Fruit fly (Drosophila melanogaster): ENCODE measurements around the gene HDAC11.
A peak's percentile ranks its signal among the peaks of the same experiment; 100 is the strongest.

The HDAC11 gene

DNA sequence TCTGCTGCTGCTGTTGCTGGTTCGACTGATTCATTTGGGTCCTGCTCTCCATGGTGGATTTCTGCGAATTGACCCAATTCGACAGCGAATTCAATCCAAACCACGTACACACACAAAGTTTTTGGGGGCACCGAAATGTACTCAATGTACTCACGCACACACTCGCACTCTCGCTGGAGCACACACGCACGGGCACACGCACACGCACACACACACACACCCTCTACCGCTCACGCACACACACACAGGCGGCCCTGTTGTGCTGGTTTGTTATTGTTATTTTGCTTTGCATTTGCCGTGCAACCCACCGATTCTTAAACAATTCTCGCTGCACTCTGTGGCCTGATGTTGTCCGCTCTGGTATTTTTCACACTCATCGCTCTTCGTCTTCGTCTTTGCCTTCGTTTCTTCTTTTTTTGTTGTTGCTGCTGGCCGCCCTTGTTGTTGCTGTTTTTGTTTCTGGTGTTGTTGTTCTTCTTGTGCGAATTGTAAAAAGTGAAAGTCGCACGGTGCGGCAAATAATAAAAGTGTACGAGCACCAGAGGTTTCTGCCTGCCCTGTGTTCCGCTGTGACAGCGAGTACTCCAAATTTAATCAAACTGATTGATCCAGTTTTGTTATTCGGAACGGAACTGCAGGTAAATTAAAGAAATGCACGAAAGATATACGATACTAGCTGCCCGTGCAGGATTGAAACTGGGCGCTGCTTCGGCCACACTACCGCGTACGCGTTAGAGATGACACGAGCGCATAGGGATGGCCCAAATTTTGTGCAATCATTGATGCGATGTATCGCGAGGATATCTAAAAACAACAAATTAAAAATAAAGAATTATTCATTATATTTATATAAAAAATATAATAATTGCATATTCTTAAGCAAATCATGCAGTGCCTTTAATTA is 20.1 kb upstream of the HDAC11 start, which contains the start of gene CG3744 (continued):
- TF ChIP-seq Ravus (GFP tag; IDR thresholded peaks at IDR 0.05) (peak; percentile 75), ac (GFP tag; optimal IDR thresholded peaks at IDR 0.05) (peak; percentile 20), HLH54F (GFP tag; optimal IDR thresholded peaks at IDR 0.05) (peak; percentile 82), CG9817 (tag; optimal IDR thresholded peaks at IDR 0.05) (peak; percentile 95), Med (GFP tag) (peak; percentile 95), CG14050 (GFP tag; IDR thresholded peaks at IDR 0.05) (peak; percentile 86), Sry-δ (GFP tag; optimal IDR thresholded peaks at IDR 0.05) (peak; percentile 92), CkIIα-i1 (GFP tag; IDR thresholded peaks at IDR 0.05) (0 out of 2 replicates have a peak, but pooled peaks have one; percentile 52), CG9932 (GFP tag; IDR thresholded peaks at IDR 0.05) (peak; percentile 99), insv (GFP tag; optimal IDR thresholded peaks at IDR 0.05) (peak in 1 of 2 experiments; percentile 67), CG11504 (tag; optimal IDR thresholded peaks at IDR 0.05) (peak; percentile 88), seq (GFP tag; IDR thresholded peaks at IDR 0.05) (peak; percentile 82), CG7839 (tag; optimal IDR thresholded peaks at IDR 0.05) (peak; percentile 92), Dek (tag; optimal IDR thresholded peaks at IDR 0.05) (peak; percentile 95), nerfin-2 (GFP tag; IDR thresholded peaks at IDR 0.05; ENCODE audit: partially characterized antibody) (peak; percentile 65), CG10543 (GFP tag; optimal IDR thresholded peaks at IDR 0.05) (peak; percentile 93), CG6254 (GFP tag; optimal IDR thresholded peaks at IDR 0.05) (peak; percentile 56), ewg (GFP tag; optimal IDR thresholded peaks at IDR 0.05) (peak; percentile 78), lab (GFP tag; optimal IDR thresholded peaks at IDR 0.05) (peak; percentile 94), rib (GFP tag; IDR thresholded peaks at IDR 0.05) (peak; percentile 90), hkb (optimal IDR thresholded peaks at IDR 0.05) (no peak), hkb (GFP tag; IDR thresholded peaks at IDR 0.05) (peak; percentile 89), CG13775 (GFP tag; optimal IDR thresholded peaks at IDR 0.05) (peak; percentile 89), CG12155 (GFP tag; optimal IDR thresholded peaks at IDR 0.05) (peak; percentile 87), ham (GFP tag; IDR thresholded peaks at IDR 0.05) (peak; percentile 52; the same call in 1 of the 2 replicates), CG1647 (GFP tag; optimal IDR thresholded peaks at IDR 0.05) (peak; percentile 77), CG7786 (GFP tag; optimal IDR thresholded peaks at IDR 0.05) (peak; percentile 73), cg (GFP tag; optimal IDR thresholded peaks at IDR 0.05) (peak; percentile 96), Xrp1 (GFP tag; IDR thresholded peaks at IDR 0.05) (peak; percentile 95), br (optimal IDR thresholded peaks at IDR 0.05) (no peak), stc (GFP tag; IDR thresholded peaks at IDR 0.05) (peak; percentile 85), Eip74EF (GFP tag; optimal IDR thresholded peaks at IDR 0.05) (peak in 1 of 2 experiments; percentile 65), gsb (GFP tag; IDR thresholded peaks at IDR 0.05) (peak; percentile 89), CG7987 (GFP tag; optimal IDR thresholded peaks at IDR 0.05) (peak; percentile 52), CG32772 (GFP tag; IDR thresholded peaks at IDR 0.05) (peak; percentile 93), emc (GFP tag; optimal IDR thresholded peaks at IDR 0.05) (peak; percentile 6), btn (GFP tag; optimal IDR thresholded peaks at IDR 0.05) (no peak), Nf-YA (GFP tag; IDR thresholded peaks at IDR 0.05) (peak; percentile 89), dysf (GFP tag; IDR thresholded peaks at IDR 0.05) (peak; percentile 94), CG7963 (GFP tag; IDR thresholded peaks at IDR 0.05; ENCODE audit: partially characterized antibody) (peak; percentile 93), zen2 (GFP tag; IDR thresholded peaks at IDR 0.05; ENCODE audit: partially characterized antibody) (peak; percentile 93), exex (tag; optimal IDR thresholded peaks at IDR 0.05) (no peak), fd3F (GFP tag; optimal IDR thresholded peaks at IDR 0.05) (peak; percentile 90), Adf1 (GFP tag; IDR thresholded peaks at IDR 0.05) (peak; percentile 79), HLH4C (GFP tag; IDR thresholded peaks at IDR 0.05; ENCODE audit: partially characterized antibody) (peak; percentile 87), sim (GFP tag; IDR thresholded peaks at IDR 0.05) (peak; percentile 49; the same call in 1 of the 2 replicates), crol (GFP tag; IDR thresholded peaks at IDR 0.05) (peak; percentile 44; the same call in 1 of the 2 replicates), CG6175 (GFP tag; IDR thresholded peaks at IDR 0.05) (peak; percentile 92)
